Fruit fly (Drosophila melanogaster) whole organism, pupa: ENCODE results near the gene CG43083.
A peak's percentile ranks its signal among the peaks of the same experiment; 100 is the strongest.

Experiments used
- CG10348 ChIP-seq: fragments of 200-800 bp; sonication (Bioruptor generic); IDR thresholded peaks from 2 replicates; pipeline ENCODE4 v1.3.6; 2022; ENCODE audit warnings: missing biosample characterization, missing genetic modification characterization
- CG12605 ChIP-seq: fragments of 200-800 bp; sonication (Bioruptor generic); IDR thresholded peaks from 2 replicates; pipeline ENCODE4 v1.3.6; 2022; ENCODE audit warnings: missing biosample characterization, missing genetic modification characterization
- CG13204 ChIP-seq: fragments of 200-800 bp; sonication (Bioruptor generic); optimal IDR thresholded peaks from 2 replicates; lab custom pipeline; 2018; ENCODE audit warnings: missing biosample characterization, mild to moderate bottlenecking, missing genetic modification characterization, moderate library complexity
- CG14655 ChIP-seq: fragments of 200-800 bp; sonication (Bioruptor generic); optimal IDR thresholded peaks from 3 replicates; lab custom pipeline; 2017; ENCODE audit warnings: mild to moderate bottlenecking, missing biosample characterization, missing genetic modification reagents, missing genetic modification characterization
- CG15710 ChIP-seq: fragments of 200-800 bp; sonication (Bioruptor generic); optimal IDR thresholded peaks from 2 replicates; lab custom pipeline; 2018; ENCODE audit warnings: missing biosample characterization, mild to moderate bottlenecking, missing genetic modification characterization, moderate library complexity
- CG17806 ChIP-seq: fragments of 200-800 bp; sonication (Bioruptor generic); optimal IDR thresholded peaks from 2 replicates; lab custom pipeline; 2018; ENCODE audit warnings: missing biosample characterization, mild to moderate bottlenecking, missing genetic modification characterization, moderate library complexity
- CG32121 ChIP-seq: fragments of 200-800 bp; sonication (Bioruptor generic); IDR thresholded peaks from 2 replicates; pipeline ENCODE4 v1.3.6; 2022; ENCODE audit warnings: missing biosample characterization, missing genetic modification characterization
- CG34367 ChIP-seq: fragments of 200-800 bp; sonication (Bioruptor generic); optimal IDR thresholded peaks from 2 replicates; lab custom pipeline; 2018; ENCODE audit warnings: missing biosample characterization, mild to moderate bottlenecking, missing genetic modification characterization
- CG4496 ChIP-seq: fragments of 200-800 bp; sonication (Bioruptor generic); IDR thresholded peaks from 3 replicates; pipeline ENCODE4 v1.3.6; 2022; ENCODE audit warnings: missing biosample characterization, missing genetic modification characterization
- CG8159 ChIP-seq: fragments of 200-800 bp; sonication (Bioruptor generic); optimal IDR thresholded peaks from 3 replicates; lab custom pipeline; 2018; ENCODE audit warnings: missing biosample characterization, mild to moderate bottlenecking, missing genetic modification characterization, moderate library complexity
- CG8301 ChIP-seq: fragments of 200-800 bp; sonication (Bioruptor generic); optimal IDR thresholded peaks from 2 replicates; lab custom pipeline; 2018; ENCODE audit warnings: missing biosample characterization, mild to moderate bottlenecking, missing genetic modification characterization
- CG9948 ChIP-seq: fragments of 200-800 bp; sonication (Bioruptor generic); optimal IDR thresholded peaks from 2 replicates; lab custom pipeline; 2018; ENCODE audit warnings: missing biosample characterization, mild to moderate bottlenecking, missing genetic modification characterization, moderate library complexity
- D1 ChIP-seq: fragments of 200-800 bp; sonication (Bioruptor generic); optimal IDR thresholded peaks from 2 replicates; lab custom pipeline; 2018; ENCODE audit warnings: missing biosample characterization, mild to moderate bottlenecking, missing genetic modification characterization, moderate library complexity
- EcR ChIP-seq: fragments of 200-800 bp; sonication (Bioruptor generic); optimal IDR thresholded peaks from 3 replicates; lab custom pipeline; 2019; ENCODE audit warnings: missing biosample characterization, missing genetic modification characterization, mild to moderate bottlenecking, moderate library complexity, missing genetic modification reagents
- Ets98B ChIP-seq: fragments of 200-800 bp; sonication (Bioruptor generic); IDR thresholded peaks from 2 replicates; pipeline ENCODE4 v1.3.6; 2022; ENCODE audit warnings: missing biosample characterization, missing genetic modification characterization
- Pif1A ChIP-seq: fragments of 200-800 bp; sonication (Bioruptor generic); optimal IDR thresholded peaks from 3 replicates; lab custom pipeline; 2016; ENCODE audit warnings: missing biosample characterization, missing genetic modification characterization
- Pif1B ChIP-seq: fragments of 200-800 bp; sonication (Bioruptor generic); optimal IDR thresholded peaks from 3 replicates; lab custom pipeline; 2016; ENCODE audit warnings: missing biosample characterization, missing genetic modification characterization
- Snoo ChIP-seq: fragments of 200-800 bp; sonication (Bioruptor generic); optimal IDR thresholded peaks from 3 replicates; lab custom pipeline; 2017; ENCODE audit warnings: missing biosample characterization, mild to moderate bottlenecking, missing genetic modification characterization, inconsistent platforms
- fd96Ca ChIP-seq: fragments of 200-800 bp; sonication (Bioruptor generic); IDR thresholded peaks from 3 replicates; pipeline ENCODE4 v1.3.6; 2022; ENCODE audit warnings: missing biosample characterization, missing genetic modification characterization
- gl ChIP-seq: fragments of 200-800 bp; sonication (Bioruptor generic); optimal IDR thresholded peaks from 2 replicates; lab custom pipeline; 2018; ENCODE audit warnings: missing biosample characterization, mild to moderate bottlenecking, missing genetic modification characterization
- rn ChIP-seq: fragments of 200-800 bp; sonication (Bioruptor generic); IDR thresholded peaks from 2 replicates; pipeline ENCODE4 v1.3.6; 2022; ENCODE audit warnings: missing biosample characterization, missing genetic modification characterization

The CG43083 gene

dm6 chr3L:15625676-15626414, 22.5 kb upstream of the CG43083 start:
- TF ChIP-seq CG12605 (GFP tag; lab: Robert Waterston, UW) (peak; percentile 72), CG8301 (peak; percentile 98), CG32121 (GFP tag; lab: Robert Waterston, UW) (peak; percentile 96), Pif1A (GFP tag; lab: Kevin White, UChicago) (peak; percentile 62), CG34367 (tag; lab: Kevin White, UChicago) (peak; percentile 90), CG8159 (peak; percentile 97), EcR (GFP tag; lab: Kevin White, UChicago) (peak; percentile 97), CG10348 (no peak; the same call in none of the 2 replicates), rn (peak; percentile 90), Pif1B (GFP tag; lab: Kevin White, UChicago) (peak; percentile 78), gl (tag; lab: Kevin White, UChicago) (peak; percentile 49), Ets98B (GFP tag; lab: Robert Waterston, UW) (peak; percentile 74), D1 (tag; lab: Kevin White, UChicago) (peak; percentile 93), CG9948 (tag; lab: Kevin White, UChicago) (peak; percentile 98), fd96Ca (no peak; the same call in none of the 3 replicates), CG14655 (GFP tag; lab: Kevin White, UChicago) (peak; percentile 98), Snoo (peak; percentile 96), CG15710 (tag; lab: Kevin White, UChicago) (peak; percentile 96), CG4496 (GFP tag; lab: Robert Waterston, UW) (peak; percentile 87), CG17806 (tag; lab: Kevin White, UChicago) (peak; percentile 94), CG13204 (peak; percentile 64)

- TF ChIP-seq CG8301, result no peak
- no peak for TF ChIP-seq D1 (tag; lab: Kevin White, UChicago)
- no peak for TF ChIP-seq CG32121 (GFP tag; lab: Robert Waterston, UW)
- no peak for TF ChIP-seq Pif1B (GFP tag; lab: Kevin White, UChicago)
- no peak for TF ChIP-seq Ets98B (GFP tag; lab: Robert Waterston, UW)
- no peak for TF ChIP-seq fd96Ca
- no peak for TF ChIP-seq Snoo
- no peak for TF ChIP-seq CG15710 (tag; lab: Kevin White, UChicago)
- no peak for TF ChIP-seq CG17806 (tag; lab: Kevin White, UChicago)
- TF ChIP-seq gl (tag; lab: Kevin White, UChicago), result no peak
- TF ChIP-seq, all 21 proteins: peak for 0
Observed at dm6 chr3L:15627295-15627694, 21.1 kb upstream of the CG43083 start.

- TF ChIP-seq Ets98B (GFP tag; lab: Robert Waterston, UW) (no peak), fd96Ca (no peak), CG4496 (GFP tag; lab: Robert Waterston, UW) (no peak), CG9948 (tag; lab: Kevin White, UChicago) (no peak), CG10348 (no peak), CG34367 (tag; lab: Kevin White, UChicago) (no peak), CG17806 (tag; lab: Kevin White, UChicago) (no peak), Snoo (no peak), CG8301 (no peak), CG14655 (GFP tag; lab: Kevin White, UChicago) (no peak), Pif1A (GFP tag; lab: Kevin White, UChicago) (no peak), D1 (tag; lab: Kevin White, UChicago) (no peak), CG8159 (no peak)
Observed at dm6 chr3L:15631067-15631466, 17.3 kb upstream of the CG43083 start.

dm6 chr3L:15632653-15633052, 15.7 kb upstream of the CG43083 start:
- TF ChIP-seq fd96Ca, result no peak
- no peak for TF ChIP-seq D1 (tag; lab: Kevin White, UChicago)

- TF ChIP-seq CG8301 (no peak), Snoo (no peak), CG34367 (tag; lab: Kevin White, UChicago) (no peak), CG10348 (no peak), CG32121 (GFP tag; lab: Robert Waterston, UW) (no peak), CG9948 (tag; lab: Kevin White, UChicago) (no peak), EcR (GFP tag; lab: Kevin White, UChicago) (no peak), Pif1A (GFP tag; lab: Kevin White, UChicago) (no peak), CG12605 (GFP tag; lab: Robert Waterston, UW) (no peak), Ets98B (GFP tag; lab: Robert Waterston, UW) (no peak), CG17806 (tag; lab: Kevin White, UChicago) (no peak), gl (tag; lab: Kevin White, UChicago) (no peak), CG8159 (no peak), rn (no peak)
Observed at dm6 chr3L:15634368-15635075, 13.8 kb upstream of the CG43083 start.

dm6 chr3L:15636359-15636758, 12.0 kb upstream of the CG43083 start:
- TF ChIP-seq EcR (GFP tag; lab: Kevin White, UChicago) (peak; percentile 1), Snoo (no peak)
